Worm (Caenorhabditis elegans): Measurements from ENCODE around the gene F57H12.6.

ce11 chrIV:7954006-7954405 lies 22.1 kb downstream of the F57H12.6 start:
- TF ChIP-seq ceh-82 (tag; optimal IDR thresholded peaks at IDR 0.05): no peak
- TF ChIP-seq jun-1 (tag; optimal IDR thresholded peaks at IDR 0.05): no peak
- TF ChIP-seq dmd-8 (GFP tag; IDR thresholded peaks at IDR 0.05): no peak
- TF ChIP-seq aly-2 (tag; optimal IDR thresholded peaks at IDR 0.05): no peak
- TF ChIP-seq mes-2 (tag; optimal IDR thresholded peaks at IDR 0.05; ENCODE audit: poor library complexity, severe bottlenecking): no peak
- TF ChIP-seq zfp-3 (GFP tag; conservative IDR thresholded peaks at IDR 0.05): no peak
- TF ChIP-seq ceh-28 (tag; optimal IDR thresholded peaks at IDR 0.05): no peak
- TF ChIP-seq ztf-11 (tag; optimal IDR thresholded peaks at IDR 0.05): no peak
- TF ChIP-seq lsy-2 (tag; optimal IDR thresholded peaks at IDR 0.05): no peak
- TF ChIP-seq D1046.2 (GFP tag; IDR thresholded peaks at IDR 0.05): no peak
- no peak for TF ChIP-seq ZK337.2 (GFP tag; IDR thresholded peaks at IDR 0.05)
- TF ChIP-seq egl-27 (tag; optimal IDR thresholded peaks at IDR 0.05): no peak
